Worm (Caenorhabditis elegans) whole organism, midembryonic: ENCODE results near the gene dos-2.

Source experiments
- T22C8.4 ChIP-seq: fragments of 200-800 bp; sonication (Bioruptor generic); IDR thresholded peaks from 2 replicates; pipeline ENCODE4 v1.3.6; 2022; ENCODE audit warnings: missing genetic modification characterization, missing compliant biosample characterization
- cog-1 ChIP-seq: sonication (generic microtip); optimal IDR thresholded peaks from 2 replicates; lab custom pipeline; 2016; ENCODE audit warnings: missing genetic modification characterization, missing compliant biosample characterization
- flt-1 ChIP-seq: fragments of 200-800 bp; sonication (Bioruptor generic); IDR thresholded peaks from 2 replicates; pipeline ENCODE4 v1.3.6; 2022; ENCODE audit warnings: missing genetic modification characterization, missing compliant biosample characterization
- klf-2 ChIP-seq: fragments of 200-800 bp; sonication (Bioruptor generic); conservative IDR thresholded peaks from 2 replicates; pipeline ENCODE4 v1.3.6; 2022; ENCODE audit warnings: missing genetic modification reagents, missing genetic modification characterization, missing compliant biosample characterization
- ref-1 ChIP-seq: fragments of 200-800 bp; sonication (Bioruptor generic); conservative IDR thresholded peaks from 2 replicates; pipeline ENCODE4 v1.3.6; 2022; ENCODE audit warnings: missing genetic modification reagents, missing genetic modification characterization, missing compliant biosample characterization
- tab-1 ChIP-seq: fragments of 200-800 bp; sonication (Bioruptor generic); IDR thresholded peaks from 2 replicates; pipeline ENCODE4 v1.3.6; 2022; ENCODE audit warnings: missing genetic modification characterization, missing compliant biosample characterization
- ztf-23 ChIP-seq: fragments of 200-800 bp; sonication (Bioruptor generic); IDR thresholded peaks from 2 replicates; pipeline ENCODE4 v1.3.6; 2022; ENCODE audit warnings: missing genetic modification reagents, missing genetic modification characterization, missing compliant biosample characterization
- ztf-29 ChIP-seq: fragments of 200-800 bp; sonication (Bioruptor generic); IDR thresholded peaks from 2 replicates; pipeline ENCODE4 v1.3.6; 2022; ENCODE audit warnings: missing genetic modification reagents, missing genetic modification characterization, missing compliant biosample characterization

ce11 chrII:3984242-3984641 lies 8.2 kb downstream of the dos-2 start:
- TF ChIP-seq cog-1 (tag; lab: Kevin White, UChicago) = no peak
- no peak for TF ChIP-seq flt-1 (GFP tag; lab: Robert Waterston, UW)
- TF ChIP-seq T22C8.4 = no peak
- no peak for TF ChIP-seq klf-2 (GFP tag; lab: Robert Waterston, UW)
- TF ChIP-seq ztf-23 (GFP tag; lab: Robert Waterston, UW) = no peak
- no peak for TF ChIP-seq ztf-29 (GFP tag; lab: Robert Waterston, UW)
- no peak for TF ChIP-seq tab-1
- no peak for TF ChIP-seq ref-1 (GFP tag; lab: Robert Waterston, UW)
